Worm (Caenorhabditis elegans) whole organism, L4 larva: ENCODE results near the gene F47E1.4.

Experiments
- F37D6.2 ChIP-seq: sonication (generic microtip); optimal IDR thresholded peaks from 2 replicates; lab custom pipeline; 2016; ENCODE audit warnings: mild to moderate bottlenecking, missing genetic modification characterization, missing compliant biosample characterization
- T26A8.4 ChIP-seq: fragments of 200-800 bp; sonication (Bioruptor generic); IDR thresholded peaks from 2 replicates; pipeline ENCODE4 v1.3.6; 2022; ENCODE audit warnings: missing genetic modification characterization, missing compliant biosample characterization
- Y48G9A.11 ChIP-seq: fragments of 200-800 bp; sonication (Bioruptor generic); IDR thresholded peaks from 2 replicates; pipeline ENCODE4 v1.3.6; 2022; ENCODE audit warnings: missing genetic modification reagents, missing genetic modification characterization, missing compliant biosample characterization
- Y75B8A.6 ChIP-seq: fragments of 200-800 bp; sonication (Bioruptor generic); IDR thresholded peaks from 2 replicates; pipeline ENCODE4 v1.3.6; 2022; ENCODE audit warnings: missing genetic modification reagents, missing genetic modification characterization, missing compliant biosample characterization
- aha-1 ChIP-seq: fragments of 150-350 bp; peaks from one replicate; lab custom pipeline; 2014; ENCODE audit warnings: missing biosample characterization, missing genetic modification characterization
- aly-2 ChIP-seq: sonication (generic microtip); optimal IDR thresholded peaks from 2 replicates; lab custom pipeline; 2018; ENCODE audit warnings: missing biosample characterization, missing genetic modification characterization
- ces-1 ChIP-seq: fragments of 150-350 bp; sonication (generic microtip); optimal IDR thresholded peaks from 4 replicates; lab custom pipeline; 2014; ENCODE audit warnings: missing biosample characterization, missing genetic modification reagents, missing genetic modification characterization
- ctbp-1 ChIP-seq: fragments of 200-800 bp; sonication (Bioruptor generic); IDR thresholded peaks from 2 replicates; pipeline ENCODE4 v1.3.6; 2022; ENCODE audit warnings: missing genetic modification reagents, missing genetic modification characterization, missing compliant biosample characterization
- daf-12 ChIP-seq: fragments of 150-350 bp; optimal IDR thresholded peaks from 2 replicates; lab custom pipeline; 2014; ENCODE audit warnings: missing biosample characterization, missing genetic modification reagents, missing genetic modification characterization
- daf-16 ChIP-seq, 3 experiments: sonication (generic microtip); optimal IDR thresholded peaks; 2 replicates each; lab custom pipeline; 2016 to 2017; ENCODE audit warnings: missing genetic modification characterization in 3 of 3, missing genetic modification reagents in 3 of 3, mild to moderate bottlenecking in 2 of 3, missing compliant biosample characterization in 2 of 3, missing biosample characterization in 1 of 3, moderate library complexity in 1 of 3
- dmd-6 ChIP-seq: fragments of 200-800 bp; sonication (Bioruptor generic); IDR thresholded peaks from 2 replicates; pipeline ENCODE4 v1.3.6; 2022; ENCODE audit warnings: missing genetic modification reagents, missing genetic modification characterization, missing compliant biosample characterization
- dmd-9 ChIP-seq: fragments of 200-800 bp; sonication (Bioruptor generic); IDR thresholded peaks from 2 replicates; pipeline ENCODE4 v1.3.6; 2022; ENCODE audit warnings: missing genetic modification reagents, missing genetic modification characterization, missing compliant biosample characterization
- duxl-1 ChIP-seq: sonication (generic microtip); optimal IDR thresholded peaks from 2 replicates; lab custom pipeline; 2016; ENCODE audit warnings: mild to moderate bottlenecking, missing genetic modification characterization, moderate library complexity, missing compliant biosample characterization; ENCODE audit not compliant: poor library complexity
- egl-27 ChIP-seq: sonication (generic microtip); optimal IDR thresholded peaks from 3 replicates; lab custom pipeline; 2017; ENCODE audit warnings: missing biosample characterization, missing genetic modification reagents, missing genetic modification characterization
- hif-1 ChIP-seq, 2 experiments: sonication (generic microtip); optimal IDR thresholded peaks; 2 replicates each; lab custom pipeline; 2016 to 2017; ENCODE audit warnings: missing compliant biosample characterization in 2 of 2, missing genetic modification characterization in 2 of 2, missing genetic modification reagents in 2 of 2, missing genotype in 2 of 2, mild to moderate bottlenecking in 1 of 2
- hlh-11 ChIP-seq: fragments of 200-800 bp; sonication (Bioruptor generic); optimal IDR thresholded peaks from 2 replicates; lab custom pipeline; 2018; ENCODE audit warnings: mild to moderate bottlenecking, missing genetic modification characterization, missing compliant biosample characterization
- lim-7 ChIP-seq: fragments of 200-800 bp; sonication (Bioruptor generic); IDR thresholded peaks from 2 replicates; pipeline ENCODE4 v1.3.6; 2022; ENCODE audit warnings: missing genetic modification characterization, missing compliant biosample characterization
- lin-38 ChIP-seq: fragments of 200-800 bp; sonication (Bioruptor generic); IDR thresholded peaks from 2 replicates; pipeline ENCODE4 v1.3.6; 2022; ENCODE audit warnings: missing genetic modification reagents, missing genetic modification characterization, missing compliant biosample characterization
- lsy-2 ChIP-seq, 2 experiments: fragments of 150-350 bp in 1 of 2; sonication (generic microtip) in 1 of 2; optimal IDR thresholded peaks; 2 replicates each; lab custom pipeline; 2014 to 2017; ENCODE audit warnings: missing biosample characterization in 2 of 2, missing genetic modification characterization in 2 of 2
- mep-1 ChIP-seq: fragments of 150-350 bp; sonication (generic microtip); optimal IDR thresholded peaks from 3 replicates; lab custom pipeline; 2014; ENCODE audit warnings: missing biosample characterization, missing genetic modification characterization
- nhr-111 ChIP-seq: fragments of 200-800 bp; sonication (Bioruptor generic); optimal IDR thresholded peaks from 2 replicates; lab custom pipeline; 2018; ENCODE audit warnings: mild to moderate bottlenecking, missing genetic modification characterization, missing compliant biosample characterization
- nhr-25 ChIP-seq: sonication (generic microtip); optimal IDR thresholded peaks from 2 replicates; lab custom pipeline; 2017; ENCODE audit warnings: missing genetic modification characterization, mild to moderate bottlenecking, missing compliant biosample characterization, antibody characterized with exemption, moderate library complexity, borderline replicate concordance; ENCODE audit not compliant: insufficient read depth
- nhr-28 ChIP-seq: fragments of 150-350 bp; optimal IDR thresholded peaks from 2 replicates; lab custom pipeline; 2014; ENCODE audit warnings: missing biosample characterization, missing genetic modification characterization
- nhr-6 ChIP-seq: fragments of 150-350 bp; optimal IDR thresholded peaks from 2 replicates; lab custom pipeline; 2014; ENCODE audit warnings: missing biosample characterization, missing genetic modification characterization
- nhr-77 ChIP-seq: fragments of 150-350 bp; optimal IDR thresholded peaks from 2 replicates; lab custom pipeline; 2014; ENCODE audit warnings: missing biosample characterization, missing genetic modification characterization
- php-3 ChIP-seq: fragments of 200-800 bp; sonication (Bioruptor generic); IDR thresholded peaks from 2 replicates; pipeline ENCODE4 v1.3.6; 2022; ENCODE audit warnings: missing genetic modification reagents, missing genetic modification characterization, missing compliant biosample characterization
- pqm-1 ChIP-seq: sonication (generic microtip); optimal IDR thresholded peaks from 2 replicates; lab custom pipeline; 2017; ENCODE audit warnings: missing biosample characterization, missing genetic modification characterization
- sdz-12 ChIP-seq: fragments of 200-800 bp; sonication (Bioruptor generic); optimal IDR thresholded peaks from 2 replicates; lab custom pipeline; 2018; ENCODE audit warnings: mild to moderate bottlenecking, missing genetic modification characterization, missing compliant biosample characterization
- spr-3 ChIP-seq: fragments of 200-800 bp; sonication (Bioruptor generic); optimal IDR thresholded peaks from 2 replicates; lab custom pipeline; 2018; ENCODE audit warnings: mild to moderate bottlenecking, missing genetic modification characterization, missing compliant biosample characterization
- unc-130 ChIP-seq: sonication (generic microtip); optimal IDR thresholded peaks from 2 replicates; lab custom pipeline; 2016; ENCODE audit warnings: missing genetic modification reagents, missing genetic modification characterization, missing compliant biosample characterization
- unc-39 ChIP-seq: sonication (generic microtip); optimal IDR thresholded peaks from 2 replicates; lab custom pipeline; 2017; ENCODE audit warnings: missing biosample characterization, missing genetic modification characterization
- unc-62 ChIP-seq, 3 experiments: fragments of 150-350 bp in 1 of 3; sonication (generic microtip); optimal IDR thresholded peaks in 2 of 3; peaks in 1 of 3; 1 replicate in 1 of 3; 2 replicates in 2 of 3; lab custom pipeline; 2014 to 2017; ENCODE audit warnings: missing biosample characterization in 3 of 3, missing genetic modification characterization in 3 of 3, missing genetic modification reagents in 3 of 3, missing genotype in 1 of 3
- zag-1 ChIP-seq: fragments of 150-350 bp; optimal IDR thresholded peaks from 2 replicates; lab custom pipeline; 2014; ENCODE audit warnings: missing biosample characterization, missing genetic modification characterization
- zfp-2 ChIP-seq: sonication (generic microtip); optimal IDR thresholded peaks from 2 replicates; lab custom pipeline; 2016; ENCODE audit warnings: mild to moderate bottlenecking, missing genetic modification characterization, missing compliant biosample characterization
- ztf-11 ChIP-seq: fragments of 150-350 bp; optimal IDR thresholded peaks from 2 replicates; lab custom pipeline; 2014; ENCODE audit warnings: missing biosample characterization, missing genetic modification characterization
- ztf-7 ChIP-seq: fragments of 150-350 bp; optimal IDR thresholded peaks from 2 replicates; lab custom pipeline; 2014; ENCODE audit warnings: missing biosample characterization, missing genetic modification characterization

Gene F47E1.4

ce11 chrX:9027304-9027703, 35.3 kb upstream of the F47E1.4 start, which contains the start of gene T25B6.3:
Gene T25B6.3, plus strand, starts transcription at chrX:9027604.
- TF ChIP-seq mep-1 (tag; lab: Kevin White, UChicago) (no peak), aha-1 (tag; lab: Kevin White, UChicago) (peak; percentile 34)

DNA sequence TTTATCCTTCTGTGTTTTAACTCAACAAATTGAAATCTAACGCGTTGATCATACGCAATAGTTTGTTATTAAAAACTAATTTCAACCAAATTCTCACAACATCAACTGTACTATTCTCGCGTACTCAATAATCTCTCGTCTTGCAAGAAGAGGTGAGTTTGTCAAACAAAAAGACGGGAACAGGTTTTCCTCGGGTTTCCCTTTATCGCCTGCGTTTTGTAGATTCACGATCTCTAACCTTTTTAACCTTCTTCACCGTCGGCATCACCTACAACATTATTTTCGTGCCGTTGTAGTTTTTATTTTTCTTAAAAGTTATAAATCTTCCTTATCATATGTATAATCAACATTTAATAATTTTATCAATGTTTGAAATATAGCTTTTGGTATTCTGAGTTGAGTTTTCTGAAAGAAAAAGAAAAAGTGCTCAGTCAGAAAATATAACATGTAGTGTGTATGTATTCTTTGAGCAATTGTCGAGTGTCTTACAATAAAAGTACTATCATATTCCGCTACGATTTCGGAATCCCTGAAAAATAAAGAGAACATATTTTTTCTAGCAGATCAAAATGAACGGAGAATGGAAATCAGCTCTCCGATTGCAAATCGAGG, 33.6 kb upstream of the F47E1.4 start, which contains the start of gene snf-12:
Gene snf-12, plus strand, starts transcription at position 562 of the 612 bp plus-strand sequence.
- TF ChIP-seq nhr-25 (tag; lab: Kevin White, UChicago) (peak; percentile 7), unc-130 (GFP tag; lab: Kevin White, UChicago) (no peak), aha-1 (tag; lab: Kevin White, UChicago) (peak; percentile 64), zfp-2 (tag; lab: Kevin White, UChicago) (no peak), pqm-1 (no peak), nhr-77 (tag; lab: Kevin White, UChicago) (no peak), daf-12 (tag; lab: Kevin White, UChicago) (no peak), nhr-28 (tag; lab: Kevin White, UChicago) (peak; percentile 50)

DNA sequence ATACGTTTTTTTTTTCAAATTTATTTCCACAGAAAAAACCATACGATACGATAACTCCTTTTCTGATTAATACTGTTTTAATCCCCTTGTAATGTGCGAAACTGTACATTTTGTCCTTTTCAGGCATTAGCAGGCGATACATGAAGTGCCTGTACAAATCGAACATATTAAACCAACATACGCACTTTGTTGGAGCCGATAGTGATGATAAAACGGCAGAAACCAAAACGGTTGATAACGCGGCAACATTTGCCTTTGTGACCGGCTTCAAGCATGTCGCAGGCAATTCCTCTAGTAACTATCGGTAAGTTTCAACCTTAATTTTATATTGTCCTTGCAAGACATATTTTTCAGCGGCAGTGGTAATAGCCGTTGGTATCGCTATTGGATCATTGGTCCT, 28.3 kb upstream of the F47E1.4 start, which contains the start of gene nep-22:
Gene nep-22, plus strand, starts transcription at position 245 of the 400 bp plus-strand sequence.
- TF ChIP-seq hlh-11 (tag; lab: Kevin White, UChicago) (peak; percentile 36), ctbp-1 (GFP tag; lab: Robert Waterston, UW) (no peak), nhr-28 (tag; lab: Kevin White, UChicago) (peak; percentile 53), hif-1 (tag; optimal IDR thresholded peaks at IDR 0.05; lab: Kevin White, UChicago) (no peak), zag-1 (tag; lab: Kevin White, UChicago) (no peak), pqm-1 (peak; percentile 87), php-3 (0 out of 2 replicates have a peak, but pooled peaks have one; percentile 31), dmd-6 (GFP tag; lab: Robert Waterston, UW) (peak; percentile 57)

DNA sequence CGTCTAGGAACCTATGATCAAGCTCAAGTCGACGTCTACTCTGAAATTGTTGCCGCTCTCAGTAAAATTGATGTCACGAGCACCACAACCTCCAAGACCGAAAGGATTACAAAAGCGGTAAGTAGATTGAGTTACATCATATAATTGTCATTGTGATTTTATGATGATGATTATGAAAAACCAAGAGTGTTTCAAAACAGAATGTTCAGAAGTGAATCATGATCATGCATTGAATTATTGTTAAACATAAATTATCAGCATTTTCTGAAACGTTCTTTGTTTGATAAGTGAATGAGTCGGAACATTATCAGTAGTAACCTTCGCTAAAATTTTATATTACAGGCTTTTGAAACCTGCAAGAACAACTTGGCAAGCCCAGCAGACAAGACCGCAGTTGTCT, 27.5 kb upstream of the F47E1.4 start:
- TF ChIP-seq hlh-11 (tag; lab: Kevin White, UChicago) (peak; percentile 19), pqm-1 (peak; percentile 73), php-3 (no peak), daf-16 (GFP tag; optimal IDR thresholded peaks at IDR 0.05; lab: Kevin White, UChicago) (no peak), daf-16 (tag; optimal IDR thresholded peaks at IDR 0.05; lab: Kevin White, UChicago) (peak; percentile 9), ztf-7 (peak; percentile 64), aly-2 (tag; lab: Kevin White, UChicago) (no peak), unc-62 (GFP tag; optimal IDR thresholded peaks at IDR 0.05 in 1 of 2; lab: Kevin White, UChicago) (peak in 1 of 2 experiments; percentile 77), unc-62 (tag; optimal IDR thresholded peaks at IDR 0.05; lab: Kevin White, UChicago) (no peak), Y75B8A.6 (GFP tag; lab: Robert Waterston, UW) (no peak), aha-1 (tag; lab: Kevin White, UChicago) (peak; percentile 68)

DNA sequence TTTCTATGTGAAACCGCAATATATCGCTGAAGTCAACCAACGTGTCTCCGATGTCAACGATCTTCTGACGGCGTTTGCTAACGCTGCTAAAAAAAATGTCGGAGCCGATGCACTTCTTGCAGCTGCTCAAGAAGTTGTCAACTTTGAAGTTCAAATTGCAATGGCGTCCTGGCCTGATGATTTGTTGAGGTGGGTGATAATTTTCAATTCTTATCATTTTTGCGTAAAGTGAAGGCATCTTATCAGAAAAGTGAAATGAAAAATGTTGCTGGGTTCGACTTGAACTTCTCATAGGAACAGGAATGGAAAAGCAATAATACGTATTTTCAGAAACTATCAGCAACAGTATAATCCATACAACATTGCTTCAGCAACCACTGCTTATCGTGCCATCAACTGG, 26.4 kb upstream of the F47E1.4 start:
- TF ChIP-seq ztf-11 (tag; lab: Kevin White, UChicago) (no peak), pqm-1 (peak; percentile 88), hlh-11 (tag; lab: Kevin White, UChicago) (peak; percentile 22), nhr-28 (tag; lab: Kevin White, UChicago) (peak; percentile 50), dmd-9 (GFP tag; lab: Robert Waterston, UW) (no peak), aha-1 (tag; lab: Kevin White, UChicago) (peak; percentile 61), php-3 (peak; percentile 36; the same call in 1 of the 2 replicates), spr-3 (GFP tag; lab: Kevin White, UChicago) (no peak)
- TF ChIP-seq, all 104 proteins: peak for 5

- TF ChIP-seq aha-1 (tag; lab: Kevin White, UChicago) (peak; percentile 0), F37D6.2 (tag; lab: Kevin White, UChicago) (no peak)
Measured at ce11 chrX:9045913-9046312, 16.7 kb upstream of the F47E1.4 start, which contains the start of gene prdm-14. Gene prdm-14, plus strand, starts transcription at chrX:9046213.

- TF ChIP-seq sdz-12 (GFP tag; lab: Kevin White, UChicago) = no peak
- no peak for TF ChIP-seq ztf-11 (tag; lab: Kevin White, UChicago)
- TF ChIP-seq duxl-1 (tag; lab: Kevin White, UChicago) = no peak
- TF ChIP-seq nhr-111 (GFP tag; lab: Kevin White, UChicago) = no peak
- TF ChIP-seq ces-1 (GFP tag; lab: Kevin White, UChicago) = no peak
- TF ChIP-seq spr-3 (GFP tag; lab: Kevin White, UChicago) = no peak
- no peak for TF ChIP-seq ztf-7
- no peak for TF ChIP-seq Y48G9A.11 (GFP tag; lab: Robert Waterston, UW)
- no peak for TF ChIP-seq lin-38 (GFP tag; lab: Robert Waterston, UW)
- TF ChIP-seq nhr-6 (tag; lab: Kevin White, UChicago) = no peak
- TF ChIP-seq lim-7 (GFP tag; lab: Robert Waterston, UW) = no peak
- no peak for TF ChIP-seq unc-39 (tag; lab: Kevin White, UChicago)
- no peak for TF ChIP-seq lsy-2 (tag; optimal IDR thresholded peaks at IDR 0.05; lab: Kevin White, UChicago)
- no peak for TF ChIP-seq egl-27 (tag; lab: Kevin White, UChicago)
- TF ChIP-seq T26A8.4 (GFP tag; lab: Robert Waterston, UW) = no peak
Measured at ce11 chrX:9048657-9049056, 14.0 kb upstream of the F47E1.4 start, which contains the start of gene F47E1.20. Gene F47E1.20, plus strand, starts transcription at chrX:9048957.
